Fruit fly (Drosophila melanogaster) whole organism, embryonic: ENCODE measurements around the gene CG8006.

Source experiments
- Asciz ChIP-seq: fragments of 200-800 bp; sonication (Bioruptor generic); optimal IDR thresholded peaks from 2 replicates; lab custom pipeline; 2017; ENCODE audit warnings: missing biosample characterization, mild to moderate bottlenecking, missing genetic modification characterization, missing genetic modification reagents
- BtbVII ChIP-seq: fragments of 200-800 bp; sonication (Bioruptor generic); optimal IDR thresholded peaks from 3 replicates; lab custom pipeline; 2017; ENCODE audit warnings: missing biosample characterization, mild to moderate bottlenecking, missing genetic modification characterization
- CG10431 ChIP-seq: fragments of 200-800 bp; sonication (Bioruptor generic); optimal IDR thresholded peaks from 3 replicates; lab custom pipeline; 2018; ENCODE audit warnings: missing biosample characterization, mild to moderate bottlenecking, missing genetic modification characterization
- CG10462 ChIP-seq: fragments of 200-800 bp; sonication (Bioruptor generic); optimal IDR thresholded peaks from 2 replicates; lab custom pipeline; 2016; ENCODE audit warnings: missing biosample characterization, missing genetic modification characterization
- CG11093 ChIP-seq: fragments of 200-800 bp; sonication (Bioruptor generic); IDR thresholded peaks from 3 replicates; pipeline ENCODE4 v1.3.6; 2022; ENCODE audit warnings: missing biosample characterization, missing genetic modification characterization
- CG11456 ChIP-seq: fragments of 200-800 bp; sonication (Bioruptor generic); IDR thresholded peaks from 3 replicates; pipeline ENCODE4 v1.3.6; 2022; ENCODE audit warnings: missing biosample characterization, missing genetic modification characterization
- CG11723 ChIP-seq: fragments of 200-800 bp; sonication (Bioruptor generic); optimal IDR thresholded peaks from 2 replicates; lab custom pipeline; 2017; ENCODE audit warnings: missing biosample characterization, mild to moderate bottlenecking, missing genetic modification characterization
- CG13894 ChIP-seq: fragments of 200-800 bp; sonication (Bioruptor generic); optimal IDR thresholded peaks from 3 replicates; lab custom pipeline; 2018; ENCODE audit warnings: missing biosample characterization, mild to moderate bottlenecking, missing genetic modification characterization, moderate library complexity
- CG15514 ChIP-seq: fragments of 200-800 bp; sonication (Bioruptor generic); optimal IDR thresholded peaks from 3 replicates; lab custom pipeline; 2017; ENCODE audit warnings: missing biosample characterization, missing genetic modification characterization, mild to moderate bottlenecking, moderate library complexity, missing genetic modification reagents
- CG17612 ChIP-seq: fragments of 200-800 bp; sonication (Bioruptor generic); IDR thresholded peaks from 2 replicates; pipeline ENCODE4 v1.3.6; 2022; ENCODE audit warnings: missing biosample characterization, missing genetic modification characterization
- CG3281 ChIP-seq: fragments of 200-800 bp; sonication (Bioruptor generic); optimal IDR thresholded peaks from 3 replicates; lab custom pipeline; 2017; ENCODE audit warnings: missing biosample characterization, mild to moderate bottlenecking, missing genetic modification characterization
- CG4854 ChIP-seq: fragments of 200-800 bp; sonication (Bioruptor generic); optimal IDR thresholded peaks from 2 replicates; lab custom pipeline; 2016; ENCODE audit warnings: missing biosample characterization, missing genetic modification characterization, inconsistent platforms
- CG6254 ChIP-seq: fragments of 200-800 bp; sonication (Bioruptor generic); optimal IDR thresholded peaks from 3 replicates; lab custom pipeline; 2017; ENCODE audit warnings: mild to moderate bottlenecking, missing biosample characterization, missing genetic modification reagents, missing genetic modification characterization
- CG6272 ChIP-seq: fragments of 200-800 bp; sonication (Bioruptor generic); IDR thresholded peaks from 2 replicates; pipeline ENCODE4 v1.3.6; 2022; ENCODE audit warnings: missing biosample characterization, missing genetic modification characterization
- CoRest ChIP-seq: fragments of 200-800 bp; sonication (Bioruptor generic); optimal IDR thresholded peaks from 3 replicates; lab custom pipeline; 2018; ENCODE audit warnings: missing biosample characterization, mild to moderate bottlenecking, missing genetic modification characterization, moderate library complexity
- Ets65A ChIP-seq: fragments of 200-800 bp; sonication (Bioruptor generic); peaks from one replicate; lab custom pipeline; 2016; ENCODE audit warnings: missing biosample characterization, missing genetic modification characterization
- HLH54F ChIP-seq: fragments of 200-800 bp; sonication (Bioruptor generic); optimal IDR thresholded peaks from 3 replicates; lab custom pipeline; 2016; ENCODE audit warnings: missing biosample characterization, missing genetic modification characterization
- Hey ChIP-seq: fragments of 200-800 bp; sonication (Bioruptor generic); optimal IDR thresholded peaks from 3 replicates; lab custom pipeline; 2018; ENCODE audit warnings: missing biosample characterization, mild to moderate bottlenecking, missing genetic modification characterization
- MBD-R2 ChIP-seq: fragments of 200-800 bp; sonication (Bioruptor generic); IDR thresholded peaks from 2 replicates; pipeline ENCODE4 v1.3.6; 2022; ENCODE audit warnings: missing biosample characterization, missing genetic modification characterization
- NK7.1 ChIP-seq: fragments of 200-800 bp; sonication (Bioruptor generic); optimal IDR thresholded peaks from 3 replicates; lab custom pipeline; 2016; ENCODE audit warnings: missing biosample characterization, missing genetic modification characterization
- Ravus ChIP-seq: fragments of 200-800 bp; sonication (Bioruptor generic); IDR thresholded peaks from 2 replicates; pipeline ENCODE4 v1.3.6; 2022; ENCODE audit warnings: missing biosample characterization, missing genetic modification characterization
- Ssrp ChIP-seq: fragments of 200-800 bp; sonication (Bioruptor generic); optimal IDR thresholded peaks from 2 replicates; lab custom pipeline; 2018; ENCODE audit warnings: missing biosample characterization, mild to moderate bottlenecking, missing genetic modification characterization, moderate library complexity
- abd-A ChIP-seq: fragments of 200-800 bp; sonication (Bioruptor generic); optimal IDR thresholded peaks from 3 replicates; lab custom pipeline; 2019; ENCODE audit warnings: missing biosample characterization, mild to moderate bottlenecking, missing genetic modification characterization, moderate library complexity
- ap ChIP-seq: fragments of 200-800 bp; sonication (Bioruptor generic); IDR thresholded peaks from 2 replicates; pipeline ENCODE4 v1.3.6; 2022; ENCODE audit warnings: missing biosample characterization, missing genetic modification characterization
- ash1 ChIP-seq: fragments of 200-800 bp; sonication (Bioruptor generic); optimal IDR thresholded peaks from 2 replicates; lab custom pipeline; 2018; ENCODE audit warnings: missing biosample characterization, mild to moderate bottlenecking, missing genetic modification characterization
- chif ChIP-seq, 2 experiments: fragments of 200-800 bp; sonication (Bioruptor generic); optimal IDR thresholded peaks; 3 replicates each; lab custom pipeline; 2016; ENCODE audit warnings: missing biosample characterization in 2 of 2, missing genetic modification characterization in 2 of 2
- dan ChIP-seq: fragments of 200-800 bp; sonication (Bioruptor generic); IDR thresholded peaks from 2 replicates; pipeline ENCODE4 v1.3.6; 2022; ENCODE audit warnings: missing biosample characterization, missing genetic modification characterization
- dati ChIP-seq: fragments of 200-800 bp; sonication (Bioruptor generic); IDR thresholded peaks from 2 replicates; pipeline ENCODE4 v1.3.6; 2022; ENCODE audit warnings: missing biosample characterization, missing genetic modification characterization
- ems ChIP-seq: fragments of 200-800 bp; sonication (Bioruptor generic); optimal IDR thresholded peaks from 3 replicates; lab custom pipeline; 2016; ENCODE audit warnings: missing biosample characterization, missing genetic modification characterization
- exex ChIP-seq: fragments of 200-800 bp; sonication (Bioruptor generic); optimal IDR thresholded peaks from 4 replicates; lab custom pipeline; 2018; ENCODE audit warnings: missing biosample characterization, mild to moderate bottlenecking, missing genetic modification characterization, moderate library complexity
- fu2 ChIP-seq: fragments of 200-800 bp; sonication (Bioruptor generic); optimal IDR thresholded peaks from 2 replicates; lab custom pipeline; 2016; ENCODE audit warnings: missing biosample characterization, missing genetic modification characterization
- gfzf ChIP-seq: fragments of 200-800 bp; sonication (Bioruptor generic); optimal IDR thresholded peaks from 2 replicates; lab custom pipeline; 2016; ENCODE audit warnings: missing biosample characterization, mild to moderate bottlenecking, missing genetic modification characterization, moderate library complexity
- gt ChIP-seq: fragments of 200-800 bp; sonication (Bioruptor generic); IDR thresholded peaks from 2 replicates; pipeline ENCODE4 v1.3.6; 2022; ENCODE audit warnings: missing biosample characterization, missing genetic modification characterization
- hbn ChIP-seq: fragments of 200-800 bp; sonication (Bioruptor generic); IDR thresholded peaks from 2 replicates; pipeline ENCODE4 v1.3.6; 2022; ENCODE audit warnings: missing biosample characterization, missing genetic modification characterization; ENCODE audit not compliant: partially characterized antibody
- kay ChIP-seq: fragments of 200-800 bp; sonication (Bioruptor generic); optimal IDR thresholded peaks from 2 replicates; lab custom pipeline; 2016; ENCODE audit warnings: missing biosample characterization, missing genetic modification characterization
- pum ChIP-seq: fragments of 200-800 bp; sonication (Bioruptor generic); optimal IDR thresholded peaks from 2 replicates; lab custom pipeline; 2016; ENCODE audit warnings: missing biosample characterization, missing genetic modification characterization
- scrt ChIP-seq: fragments of 200-800 bp; sonication (Bioruptor generic); optimal IDR thresholded peaks from 2 replicates; lab custom pipeline; 2018; ENCODE audit warnings: missing biosample characterization, mild to moderate bottlenecking, missing genetic modification characterization, moderate library complexity
- sd ChIP-seq: fragments of 200-800 bp; sonication (Bioruptor generic); optimal IDR thresholded peaks from 3 replicates; lab custom pipeline; 2018; ENCODE audit warnings: missing biosample characterization, mild to moderate bottlenecking, missing genetic modification characterization, moderate library complexity
- stwl ChIP-seq: fragments of 200-800 bp; sonication (Bioruptor generic); optimal IDR thresholded peaks from 3 replicates; lab custom pipeline; 2018; ENCODE audit warnings: missing biosample characterization, mild to moderate bottlenecking, missing genetic modification characterization, moderate library complexity
- ttk ChIP-seq: fragments of 200-800 bp; sonication (Bioruptor generic); IDR thresholded peaks from 2 replicates; pipeline ENCODE4 v2.1.2; 2022; ENCODE audit warnings: missing biosample characterization, missing genetic modification characterization

CG8006 gene

dm6 chr3L:8197779-8198279 lies 13.9 kb upstream of the CG8006 start, which contains the start of the genes UbcE2M and Dhps (continued):
- TF ChIP-seq CG6272 (GFP tag; lab: Robert Waterston, UW) (peak; percentile 81), Ssrp (peak; percentile 80), ttk (peak; percentile 12; the same call in 1 of the 2 replicates)

- TF ChIP-seq dan (GFP tag; lab: Robert Waterston, UW) (no peak), CG10462 (no peak)
Observed at dm6 chr3L:8202317-8202842, 9.3 kb upstream of the CG8006 start, which contains the start of the genes CG7366 and CG13679. TSS of gene CG7366 (minus strand) at chr3L:8202417. TSS of gene CG13679 (plus strand) at chr3L:8202792.

- no peak for TF ChIP-seq CoRest (tag; lab: Kevin White, UChicago)
- TF ChIP-seq stwl (tag; lab: Kevin White, UChicago): peak; percentile 91
- peak; percentile 37 for TF ChIP-seq gfzf (GFP tag; lab: Kevin White, UChicago)
- no peak for TF ChIP-seq ems (GFP tag; lab: Kevin White, UChicago)
- no peak for TF ChIP-seq BtbVII (GFP tag; lab: Kevin White, UChicago)
- no peak for TF ChIP-seq CG4854 (GFP tag; lab: Kevin White, UChicago)
- no peak for TF ChIP-seq Ravus (GFP tag; lab: Robert Waterston, UW)
- no peak for TF ChIP-seq NK7.1 (GFP tag; lab: Kevin White, UChicago)
- no peak for TF ChIP-seq dati (GFP tag; lab: Robert Waterston, UW)
- no peak for TF ChIP-seq gt (GFP tag; lab: Robert Waterston, UW)
- no peak for TF ChIP-seq chif (GFP tag; optimal IDR thresholded peaks at IDR 0.05; lab: Kevin White, UChicago)
Observed at dm6 chr3L:8210596-8210995, 1.1 kb upstream of the CG8006 start, which contains the start of gene tut. TSS of gene tut (minus strand) at chr3L:8210743.

- TF ChIP-seq CG6254 (no peak), ash1 (GFP tag; lab: Kevin White, UChicago) (no peak), Asciz (no peak), CG11723 (no peak)
- TF ChIP-seq, all 482 proteins: peak for 0
Observed at dm6 chr3L:8214980-8215379, 3.3 kb downstream of the CG8006 start, which contains the start of gene CG8012. TSS of gene CG8012 (plus strand) at chr3L:8215280.

- TF ChIP-seq pum (GFP tag; lab: Kevin White, UChicago) (no peak), Hey (peak; percentile 65), CG11093 (GFP tag; lab: Robert Waterston, UW) (no peak), kay (no peak)
- TF ChIP-seq, all 482 proteins: peak for 1
Observed at dm6 chr3L:8218883-8219282, 7.2 kb downstream of the CG8006 start, which contains the start of gene CG13674. TSS of gene CG13674 (minus strand) at chr3L:8218983.

dm6 chr3L:8219687-8220086 lies 8.0 kb downstream of the CG8006 start:
- TF ChIP-seq CG15514 (GFP tag; lab: Kevin White, UChicago) (no peak), CG13894 (tag; lab: Kevin White, UChicago) (peak; percentile 30), hbn (GFP tag; lab: Robert Waterston, UW) (no peak), exex (tag; lab: Kevin White, UChicago) (no peak), fu2 (GFP tag; lab: Kevin White, UChicago) (no peak), sd (tag; lab: Kevin White, UChicago) (peak; percentile 71), scrt (GFP tag; lab: Kevin White, UChicago) (no peak), HLH54F (GFP tag; lab: Kevin White, UChicago) (no peak), Ets65A (peak; percentile 50), abd-A (peak; percentile 89), ap (no peak), MBD-R2 (GFP tag; lab: Robert Waterston, UW) (no peak), CG3281 (GFP tag; lab: Kevin White, UChicago) (no peak), CG11456 (GFP tag; lab: Robert Waterston, UW) (no peak), Hey (peak; percentile 65), CG10431 (no peak), CG17612 (GFP tag; lab: Robert Waterston, UW) (no peak)
